Fruit fly (Drosophila melanogaster) whole organism, embryonic: ENCODE measurements around the gene CG8563.

Experiments
- Adf1 ChIP-seq: fragments of 200-800 bp; sonication (Bioruptor generic); IDR thresholded peaks from 2 replicates; pipeline ENCODE4 v1.3.6; 2022; ENCODE audit warnings: missing biosample characterization, missing genetic modification characterization
- B-H2 ChIP-seq: fragments of 200-800 bp; sonication (Bioruptor generic); optimal IDR thresholded peaks from 2 replicates; lab custom pipeline; 2018; ENCODE audit warnings: missing biosample characterization, mild to moderate bottlenecking, missing genetic modification characterization
- Blimp-1 ChIP-seq: fragments of 200-800 bp; sonication (Bioruptor generic); optimal IDR thresholded peaks from 3 replicates; lab custom pipeline; 2018; ENCODE audit warnings: missing biosample characterization, missing genetic modification characterization, mild to moderate bottlenecking, moderate library complexity, missing genetic modification reagents
- CG10147 ChIP-seq: fragments of 200-800 bp; sonication (Bioruptor generic); optimal IDR thresholded peaks from 2 replicates; lab custom pipeline; 2019; ENCODE audit warnings: missing biosample characterization, mild to moderate bottlenecking, missing genetic modification characterization, moderate library complexity
- CG12236 ChIP-seq: fragments of 200-800 bp; sonication (Bioruptor generic); optimal IDR thresholded peaks from 2 replicates; lab custom pipeline; 2016; ENCODE audit warnings: missing biosample characterization, missing genetic modification characterization
- CG14441 ChIP-seq: fragments of 200-800 bp; sonication (Bioruptor generic); IDR thresholded peaks from 2 replicates; pipeline ENCODE4 v1.3.6; 2022; ENCODE audit warnings: missing biosample characterization, missing genetic modification characterization
- CG15514 ChIP-seq: fragments of 200-800 bp; sonication (Bioruptor generic); optimal IDR thresholded peaks from 3 replicates; lab custom pipeline; 2017; ENCODE audit warnings: missing biosample characterization, missing genetic modification characterization, mild to moderate bottlenecking, moderate library complexity, missing genetic modification reagents
- CG1647 ChIP-seq: fragments of 200-800 bp; sonication (Bioruptor generic); optimal IDR thresholded peaks from 3 replicates; lab custom pipeline; 2016; ENCODE audit warnings: missing biosample characterization, missing genetic modification characterization
- CG17568 ChIP-seq: fragments of 200-800 bp; sonication (Bioruptor generic); optimal IDR thresholded peaks from 2 replicates; lab custom pipeline; 2018; ENCODE audit warnings: missing biosample characterization, mild to moderate bottlenecking, missing genetic modification characterization, moderate library complexity
- CG33557 ChIP-seq: fragments of 200-800 bp; sonication (Bioruptor generic); optimal IDR thresholded peaks from 2 replicates; lab custom pipeline; 2019; ENCODE audit warnings: missing biosample characterization, mild to moderate bottlenecking, missing genetic modification characterization, moderate library complexity
- CG34422 ChIP-seq: fragments of 200-800 bp; sonication (Bioruptor generic); IDR thresholded peaks from 3 replicates; pipeline ENCODE4 v1.3.6; 2022; ENCODE audit warnings: missing biosample characterization, missing genetic modification characterization
- CG4360 ChIP-seq: fragments of 200-800 bp; sonication (Bioruptor generic); IDR thresholded peaks from 2 replicates; pipeline ENCODE4 v1.3.6; 2022; ENCODE audit warnings: missing biosample characterization, missing genetic modification characterization
- CG8924 ChIP-seq: fragments of 200-800 bp; optimal IDR thresholded peaks from 3 replicates; lab custom pipeline; 2019; ENCODE audit warnings: missing biosample characterization, mild to moderate bottlenecking, missing genetic modification characterization, moderate library complexity
- CkIIα-i1 ChIP-seq: fragments of 200-800 bp; sonication (Bioruptor generic); IDR thresholded peaks from 2 replicates; pipeline ENCODE4 v1.3.6; 2022; ENCODE audit warnings: missing biosample characterization, missing genetic modification characterization
- D19B ChIP-seq: fragments of 200-800 bp; sonication (Bioruptor generic); optimal IDR thresholded peaks from 2 replicates; lab custom pipeline; 2017; ENCODE audit warnings: missing biosample characterization, mild to moderate bottlenecking, missing genetic modification characterization
- Doc3 ChIP-seq: fragments of 200-800 bp; sonication (Bioruptor generic); IDR thresholded peaks from 3 replicates; pipeline ENCODE4 v1.3.6; 2022; ENCODE audit warnings: missing biosample characterization, missing genetic modification characterization; ENCODE audit not compliant: partially characterized antibody
- Dp ChIP-seq: fragments of 200-800 bp; sonication (Bioruptor generic); optimal IDR thresholded peaks from 2 replicates; lab custom pipeline; 2018; ENCODE audit warnings: missing biosample characterization, mild to moderate bottlenecking, missing genetic modification characterization, moderate library complexity
- Elba2 ChIP-seq: fragments of 200-800 bp; sonication (Bioruptor generic); optimal IDR thresholded peaks from 3 replicates; lab custom pipeline; 2016; ENCODE audit warnings: missing biosample characterization, missing genetic modification characterization
- H15 ChIP-seq: fragments of 200-800 bp; sonication (Bioruptor generic); IDR thresholded peaks from 3 replicates; pipeline ENCODE4 v1.3.6; 2022; ENCODE audit warnings: missing biosample characterization, missing genetic modification characterization
- MTF-1 ChIP-seq: fragments of 200-800 bp; sonication (Bioruptor generic); optimal IDR thresholded peaks from 2 replicates; lab custom pipeline; 2018; ENCODE audit warnings: missing biosample characterization, mild to moderate bottlenecking, missing genetic modification characterization, borderline replicate concordance
- Nf-YB ChIP-seq: fragments of 200-800 bp; sonication (Bioruptor generic); optimal IDR thresholded peaks from 3 replicates; lab custom pipeline; 2019; ENCODE audit warnings: missing biosample characterization, mild to moderate bottlenecking, missing genetic modification characterization, moderate library complexity
- Nf-YC ChIP-seq: fragments of 200-800 bp; optimal IDR thresholded peaks from 3 replicates; lab custom pipeline; 2019; ENCODE audit warnings: missing biosample characterization, mild to moderate bottlenecking, missing genetic modification characterization, moderate library complexity
- NfI ChIP-seq: fragments of 200-800 bp; sonication (Bioruptor generic); optimal IDR thresholded peaks from 3 replicates; lab custom pipeline; 2018; ENCODE audit warnings: missing biosample characterization, mild to moderate bottlenecking, missing genetic modification characterization, moderate library complexity
- Oaz ChIP-seq: fragments of 200-800 bp; sonication (Bioruptor generic); IDR thresholded peaks from 2 replicates; pipeline ENCODE4 v1.3.6; 2022; ENCODE audit warnings: missing biosample characterization, missing genetic modification characterization
- Side ChIP-seq: fragments of 200-800 bp; sonication (Bioruptor generic); optimal IDR thresholded peaks from 2 replicates; lab custom pipeline; 2016; ENCODE audit warnings: missing biosample characterization, missing genetic modification characterization
- Trl ChIP-seq, 3 experiments: fragments of >200 bp in 2 of 3; fragments of 200-800 bp in 1 of 3; sonication (Bioruptor generic) in 1 of 3; optimal IDR thresholded peaks; 2 replicates in 1 of 3; 3 replicates in 2 of 3; lab custom pipeline; 2016 to 2017; ENCODE audit warnings: missing biosample characterization in 1 of 3, missing genetic modification characterization in 1 of 3
- aop ChIP-seq: fragments of 200-800 bp; sonication (Bioruptor generic); IDR thresholded peaks from 2 replicates; pipeline ENCODE4 v1.3.6; 2022; ENCODE audit warnings: missing biosample characterization, missing genetic modification characterization
- caup ChIP-seq: fragments of 200-800 bp; sonication (Bioruptor generic); optimal IDR thresholded peaks from 3 replicates; lab custom pipeline; 2017; ENCODE audit warnings: missing biosample characterization, mild to moderate bottlenecking, missing genetic modification characterization, moderate library complexity; ENCODE audit not compliant: severe bottlenecking
- cg ChIP-seq: fragments of 200-800 bp; sonication (Bioruptor generic); optimal IDR thresholded peaks from 3 replicates; lab custom pipeline; 2019; ENCODE audit warnings: missing biosample characterization, mild to moderate bottlenecking, missing genetic modification characterization, moderate library complexity
- crp ChIP-seq, 2 experiments: fragments of 200-800 bp; sonication (Bioruptor generic); optimal IDR thresholded peaks; 2 replicates in 1 of 2; 3 replicates in 1 of 2; lab custom pipeline; 2017; ENCODE audit warnings: missing biosample characterization in 2 of 2, missing genetic modification characterization in 2 of 2, mild to moderate bottlenecking in 1 of 2, moderate library complexity in 1 of 2
- danr ChIP-seq: fragments of 200-800 bp; sonication (Bioruptor generic); IDR thresholded peaks from 2 replicates; pipeline ENCODE4 v1.3.6; 2022; ENCODE audit warnings: missing biosample characterization, missing genetic modification characterization
- dati ChIP-seq: fragments of 200-800 bp; sonication (Bioruptor generic); IDR thresholded peaks from 2 replicates; pipeline ENCODE4 v1.3.6; 2022; ENCODE audit warnings: missing biosample characterization, missing genetic modification characterization
- ewg ChIP-seq: fragments of 200-800 bp; sonication (Bioruptor generic); optimal IDR thresholded peaks from 3 replicates; lab custom pipeline; 2017; ENCODE audit warnings: mild to moderate bottlenecking, missing biosample characterization, missing genetic modification reagents, missing genetic modification characterization
- grau ChIP-seq: fragments of 200-800 bp; optimal IDR thresholded peaks from 3 replicates; lab custom pipeline; 2019; ENCODE audit warnings: missing biosample characterization, mild to moderate bottlenecking, missing genetic modification characterization, moderate library complexity
- insv ChIP-seq, 2 experiments: fragments of 200-800 bp; sonication (Bioruptor generic); optimal IDR thresholded peaks; 3 replicates each; lab custom pipeline; 2016 to 2018; ENCODE audit warnings: missing biosample characterization in 2 of 2, missing genetic modification characterization in 2 of 2
- kni ChIP-seq: fragments of 200-800 bp; sonication (Bioruptor generic); optimal IDR thresholded peaks from 3 replicates; lab custom pipeline; 2017; ENCODE audit warnings: mild to moderate bottlenecking, missing biosample characterization, missing genetic modification reagents, missing genetic modification characterization
- lola ChIP-seq, 3 experiments: fragments of >200 bp in 2 of 3; fragments of 200-800 bp in 1 of 3; sonication (Bioruptor generic) in 1 of 3; optimal IDR thresholded peaks; 2 replicates each; lab custom pipeline; 2017 to 2019; ENCODE audit warnings: missing biosample characterization in 3 of 3, missing genetic modification characterization in 3 of 3, mild to moderate bottlenecking in 1 of 3, moderate library complexity in 1 of 3
- nerfin-2 ChIP-seq: fragments of 200-800 bp; sonication (Bioruptor generic); IDR thresholded peaks from 2 replicates; pipeline ENCODE4 v1.3.6; 2022; ENCODE audit warnings: missing biosample characterization, missing genetic modification characterization; ENCODE audit not compliant: partially characterized antibody
- phol ChIP-seq: fragments of 200-800 bp; sonication (Bioruptor generic); optimal IDR thresholded peaks from 3 replicates; lab custom pipeline; 2018; ENCODE audit warnings: missing biosample characterization, mild to moderate bottlenecking, missing genetic modification characterization, moderate library complexity
- pros ChIP-seq: fragments of 200-800 bp; sonication (Bioruptor generic); optimal IDR thresholded peaks from 3 replicates; lab custom pipeline; 2019; ENCODE audit warnings: missing biosample characterization, mild to moderate bottlenecking, missing genetic modification characterization, moderate library complexity
- scrt ChIP-seq: fragments of 200-800 bp; sonication (Bioruptor generic); optimal IDR thresholded peaks from 2 replicates; lab custom pipeline; 2018; ENCODE audit warnings: missing biosample characterization, mild to moderate bottlenecking, missing genetic modification characterization, moderate library complexity
- sens ChIP-seq: fragments of 200-800 bp; sonication (Bioruptor generic); peaks from one replicate; lab custom pipeline; 2016; ENCODE audit warnings: missing biosample characterization, missing genetic modification characterization
- sim ChIP-seq: fragments of 200-800 bp; sonication (Bioruptor generic); IDR thresholded peaks from 2 replicates; pipeline ENCODE4 v1.3.6; 2022; ENCODE audit warnings: missing biosample characterization, missing genetic modification characterization
- sqz ChIP-seq: fragments of 200-800 bp; sonication (Bioruptor generic); optimal IDR thresholded peaks from 3 replicates; lab custom pipeline; 2018; ENCODE audit warnings: missing biosample characterization, mild to moderate bottlenecking, missing genetic modification characterization
- stwl ChIP-seq: fragments of 200-800 bp; sonication (Bioruptor generic); optimal IDR thresholded peaks from 3 replicates; lab custom pipeline; 2018; ENCODE audit warnings: missing biosample characterization, mild to moderate bottlenecking, missing genetic modification characterization, moderate library complexity
- unc-4 ChIP-seq: fragments of 200-800 bp; sonication (Bioruptor generic); IDR thresholded peaks from 2 replicates; pipeline ENCODE4 v1.3.6; 2022; ENCODE audit warnings: missing biosample characterization, missing genetic modification characterization; ENCODE audit not compliant: partially characterized antibody
- vnd ChIP-seq: fragments of 200-800 bp; sonication (Bioruptor generic); IDR thresholded peaks from 3 replicates; pipeline ENCODE4 v1.3.6; 2022; ENCODE audit warnings: missing biosample characterization, missing genetic modification characterization; ENCODE audit not compliant: partially characterized antibody

Gene CG8563

DNA sequence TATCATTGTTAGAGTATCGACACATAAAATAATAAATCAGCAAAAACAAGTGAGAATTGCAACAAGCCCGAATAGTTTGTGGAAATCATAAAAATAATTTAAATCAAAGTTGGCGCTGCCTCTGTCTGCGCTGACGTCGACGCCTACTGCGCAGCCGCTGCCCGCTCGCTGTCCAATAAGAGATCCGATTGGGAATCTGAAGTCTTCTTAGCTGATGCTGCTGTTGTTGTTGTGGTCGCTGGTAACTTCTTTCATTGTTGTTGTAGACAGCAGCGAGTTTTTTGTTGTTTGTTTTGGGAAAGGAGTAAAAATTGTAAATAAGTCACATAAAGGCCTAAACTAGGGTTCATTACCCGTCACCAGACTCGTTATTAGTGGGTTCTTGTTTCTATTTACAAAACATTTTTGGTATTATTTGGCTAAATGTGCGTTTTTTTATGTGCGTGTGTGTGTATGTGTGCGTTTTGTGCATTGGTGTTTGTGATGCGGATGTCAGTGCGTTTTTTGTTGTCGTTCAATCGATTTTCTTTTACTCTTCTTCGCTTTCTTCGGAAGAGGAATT is 25.7 kb upstream of the CG8563 start:
- peak; percentile 59 to 96 for TF ChIP-seq insv (GFP tag; optimal IDR thresholded peaks at IDR 0.05; lab: Kevin White, UChicago)
- TF ChIP-seq cg: peak; percentile 69
- no peak for TF ChIP-seq CG10147 (GFP tag; lab: Kevin White, UChicago)
- TF ChIP-seq Elba2: peak; percentile 51
- TF ChIP-seq CG4360 (GFP tag; lab: Robert Waterston, UW): peak; percentile 97
- TF ChIP-seq MTF-1 (GFP tag; lab: Kevin White, UChicago): no peak
- TF ChIP-seq Trl (optimal IDR thresholded peaks at IDR 0.05; lab: Kevin White, UChicago): no peak
- TF ChIP-seq Trl (GFP tag; optimal IDR thresholded peaks at IDR 0.05; lab: Kevin White, UChicago): no peak
- no peak for TF ChIP-seq sim (GFP tag; lab: Robert Waterston, UW)
- no peak for TF ChIP-seq grau (tag; lab: Kevin White, UChicago)
- no peak for TF ChIP-seq CG17568 (GFP tag; lab: Kevin White, UChicago)
- TF ChIP-seq aop (GFP tag; lab: Robert Waterston, UW): peak; percentile 3; the same call in 1 of the 2 replicates
- TF ChIP-seq CG8924 (tag; lab: Kevin White, UChicago): peak; percentile 14
- TF ChIP-seq CG12236 (GFP tag; lab: Kevin White, UChicago): no peak
- TF ChIP-seq sqz (GFP tag; lab: Kevin White, UChicago): peak; percentile 4
- TF ChIP-seq sens: peak; percentile 61
- no peak for TF ChIP-seq Doc3 (GFP tag; lab: Robert Waterston, UW)
- peak; percentile 35 for TF ChIP-seq pros
- no peak for TF ChIP-seq B-H2 (GFP tag; lab: Kevin White, UChicago)
- TF ChIP-seq CG34422 (GFP tag; lab: Robert Waterston, UW): 0 out of 3 replicates have a peak, but pooled peaks have one; percentile 14
- TF ChIP-seq Adf1: peak; percentile 85
- TF ChIP-seq Nf-YC (tag; lab: Kevin White, UChicago): peak; percentile 47
- TF ChIP-seq CG33557 (GFP tag; lab: Kevin White, UChicago): peak; percentile 24
- TF ChIP-seq caup (GFP tag; lab: Kevin White, UChicago): no peak
- no peak for TF ChIP-seq Dp
- TF ChIP-seq unc-4: no peak
- TF ChIP-seq lola (GFP tag; optimal IDR thresholded peaks at IDR 0.05; lab: Kevin White, UChicago): no peak
- TF ChIP-seq Nf-YB: peak; percentile 43
- TF ChIP-seq NfI (GFP tag; lab: Kevin White, UChicago): no peak

DNA sequence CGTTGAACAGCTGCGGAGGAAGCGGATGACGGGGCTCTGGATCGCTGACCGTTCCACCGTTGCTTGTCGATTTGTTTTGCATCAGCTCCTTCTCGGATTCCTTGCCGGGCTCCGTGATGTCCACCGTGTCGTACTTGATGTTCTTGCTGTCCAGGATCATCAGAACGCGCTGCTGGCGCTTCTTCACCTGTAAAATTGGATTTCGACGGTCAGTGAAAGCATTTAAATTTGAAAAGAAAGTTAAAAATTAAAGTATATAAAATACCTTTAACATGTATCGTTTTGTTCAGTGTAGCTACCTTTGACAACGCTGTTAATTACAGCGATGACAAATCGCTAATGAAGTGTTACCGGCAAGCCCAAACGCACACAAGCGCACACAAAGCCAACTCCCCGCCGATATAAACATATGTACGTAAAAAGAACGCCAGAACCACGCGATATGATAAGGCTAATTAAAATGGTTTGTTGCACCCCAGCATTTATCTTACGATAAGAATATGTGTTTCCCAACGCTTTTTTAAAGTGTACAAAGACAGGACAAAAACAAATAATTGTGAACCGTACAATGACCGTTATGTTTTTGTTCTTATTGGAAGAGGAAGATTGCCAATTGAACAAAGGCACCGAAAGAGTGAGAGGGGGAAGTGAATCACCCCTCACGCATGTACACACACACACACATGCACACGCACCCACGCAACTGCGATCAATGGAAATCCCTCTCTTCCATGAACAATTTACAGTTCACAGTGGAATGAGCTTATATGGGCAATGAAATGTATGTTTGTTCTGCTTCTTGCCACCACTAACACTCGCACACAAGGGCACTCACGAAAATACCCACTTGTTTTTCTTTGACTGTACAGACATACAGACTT is 22.5 kb upstream of the CG8563 start:
- no peak for TF ChIP-seq CkIIα-i1
- TF ChIP-seq CG1647 (GFP tag; lab: Kevin White, UChicago): peak; percentile 21
- no peak for TF ChIP-seq CG14441
- no peak for TF ChIP-seq Oaz (GFP tag; lab: Robert Waterston, UW)
- TF ChIP-seq nerfin-2 (GFP tag; lab: Robert Waterston, UW): no peak
- peak; percentile 34 for TF ChIP-seq CG15514 (GFP tag; lab: Kevin White, UChicago)
- TF ChIP-seq dati (GFP tag; lab: Robert Waterston, UW): no peak
- 0 out of 3 replicates have a peak, but pooled peaks have one; percentile 28 for TF ChIP-seq vnd (GFP tag; lab: Robert Waterston, UW)
- no peak for TF ChIP-seq stwl
- peak; percentile 52 for TF ChIP-seq kni (GFP tag; lab: Kevin White, UChicago)
- TF ChIP-seq danr: no peak
- no peak for TF ChIP-seq Side (GFP tag; lab: Kevin White, UChicago)
- peak; percentile 16 for TF ChIP-seq Blimp-1
- TF ChIP-seq H15 (GFP tag; lab: Robert Waterston, UW): no peak
- TF ChIP-seq phol (tag; lab: Kevin White, UChicago): peak; percentile 40
- TF ChIP-seq D19B: no peak
- TF ChIP-seq scrt: no peak
- no peak for TF ChIP-seq ewg (GFP tag; lab: Kevin White, UChicago)
- TF ChIP-seq crp (GFP tag; optimal IDR thresholded peaks at IDR 0.05; lab: Kevin White, UChicago): no peak
